Fruit fly (Drosophila melanogaster): Measurements from ENCODE around the gene Grip.

Gene Grip

dm6 chrX:5989368-5989767 is 23.3 kb downstream of the Grip start (continued):
- no peak for TF ChIP-seq sc (optimal IDR thresholded peaks at IDR 0.05)
- TF ChIP-seq sc (GFP tag; optimal IDR thresholded peaks at IDR 0.05) = no peak
- no peak for TF ChIP-seq HHEX (GFP tag; optimal IDR thresholded peaks at IDR 0.05)
- no peak for TF ChIP-seq pzg (GFP tag; optimal IDR thresholded peaks at IDR 0.05)
- TF ChIP-seq insv (GFP tag; optimal IDR thresholded peaks at IDR 0.05) = no peak
- peak; percentile 50 for TF ChIP-seq lab (GFP tag; optimal IDR thresholded peaks at IDR 0.05)
- TF ChIP-seq Dref (GFP tag; IDR thresholded peaks at IDR 0.05) = no peak
- TF ChIP-seq kah (GFP tag; optimal IDR thresholded peaks at IDR 0.05) = no peak
- TF ChIP-seq YL-1 (GFP tag; optimal IDR thresholded peaks at IDR 0.05) = no peak
- no peak for TF ChIP-seq bowl (GFP tag; IDR thresholded peaks at IDR 0.05)
- no peak for TF ChIP-seq dati (GFP tag; IDR thresholded peaks at IDR 0.05)
- peak; percentile 35 for TF ChIP-seq tin (GFP tag; optimal IDR thresholded peaks at IDR 0.05)
- TF ChIP-seq psq (GFP tag; optimal IDR thresholded peaks at IDR 0.05) = no peak
- no peak for TF ChIP-seq eve (GFP tag; optimal IDR thresholded peaks at IDR 0.05)
- no peak for TF ChIP-seq Pdp1 (GFP tag; optimal IDR thresholded peaks at IDR 0.05)
- TF ChIP-seq pan (optimal IDR thresholded peaks at IDR 0.05) = no peak
- peak in 1 of 2 experiments; percentile 76 for TF ChIP-seq pan (GFP tag; optimal IDR thresholded peaks at IDR 0.05 in 1 of 2, IDR thresholded peaks at IDR 0.05 in 1 of 2)
- TF ChIP-seq CG31441 (GFP tag; IDR thresholded peaks at IDR 0.05) = peak; percentile 67
- TF ChIP-seq caup (GFP tag; optimal IDR thresholded peaks at IDR 0.05; ENCODE audit: severe bottlenecking) = no peak
- no peak for TF ChIP-seq mld (GFP tag; IDR thresholded peaks at IDR 0.05; ENCODE audit: partially characterized antibody)
- 0 out of 2 replicates have a peak, but pooled peaks have one; percentile 26 for TF ChIP-seq CG32767 (GFP tag; IDR thresholded peaks at IDR 0.05)
- no peak for TF ChIP-seq Atf3 (GFP tag; optimal IDR thresholded peaks at IDR 0.05)

dm6 chrX:5992141-5992540 is 26.1 kb downstream of the Grip start:
- TF ChIP-seq Scr (GFP tag; IDR thresholded peaks at IDR 0.05; ENCODE audit: partially characterized antibody) (no peak), D (optimal IDR thresholded peaks at IDR 0.05) (no peak), D (GFP tag; optimal IDR thresholded peaks at IDR 0.05) (no peak), zen (tag; optimal IDR thresholded peaks at IDR 0.05) (peak; percentile 74), ssp (GFP tag; IDR thresholded peaks at IDR 0.05) (no peak), CG1602 (GFP tag; optimal IDR thresholded peaks at IDR 0.05) (no peak), CG14710 (tag; optimal IDR thresholded peaks at IDR 0.05) (peak; percentile 36), CG1832 (GFP tag; optimal IDR thresholded peaks at IDR 0.05) (no peak), CG15601 (tag; optimal IDR thresholded peaks at IDR 0.05) (peak; percentile 40), CG12942 (GFP tag; optimal IDR thresholded peaks at IDR 0.05) (no peak), CG9817 (tag; optimal IDR thresholded peaks at IDR 0.05) (no peak), Six4 (GFP tag; optimal IDR thresholded peaks at IDR 0.05) (no peak), Blimp-1 (GFP tag; optimal IDR thresholded peaks at IDR 0.05) (peak; percentile 0), Poxn (GFP tag; IDR thresholded peaks at IDR 0.05) (no peak), vvl (GFP tag; IDR thresholded peaks at IDR 0.05) (peak; percentile 34; the same call in 1 of the 2 replicates), Opbp (GFP tag; IDR thresholded peaks at IDR 0.05; ENCODE audit: partially characterized antibody) (peak; percentile 32; the same call in 1 of the 3 replicates), CG30431 (GFP tag; optimal IDR thresholded peaks at IDR 0.05) (no peak), CG7745 (tag; optimal IDR thresholded peaks at IDR 0.05) (peak; percentile 85), Med (GFP tag) (peak; percentile 79), CG6272 (GFP tag; IDR thresholded peaks at IDR 0.05) (peak; percentile 26; the same call in 1 of the 2 replicates), Myb (GFP tag; optimal IDR thresholded peaks at IDR 0.05) (no peak), ATbp (GFP tag; optimal IDR thresholded peaks at IDR 0.05) (no peak), CG13624 (GFP tag; optimal IDR thresholded peaks at IDR 0.05) (no peak), unpg (GFP tag; optimal IDR thresholded peaks at IDR 0.05) (no peak), Dp (GFP tag; optimal IDR thresholded peaks at IDR 0.05) (no peak), trem (tag; optimal IDR thresholded peaks at IDR 0.05) (peak; percentile 35), CG11504 (tag; optimal IDR thresholded peaks at IDR 0.05) (peak; percentile 29), Vsx1 (GFP tag; optimal IDR thresholded peaks at IDR 0.05) (peak; percentile 95), otp (GFP tag; IDR thresholded peaks at IDR 0.05) (no peak), Nf-YB (GFP tag; optimal IDR thresholded peaks at IDR 0.05) (no peak)
